Worm (Caenorhabditis elegans) whole organism, early embryonic: Measurements from ENCODE around the gene kin-36.

ENCODE experiments used
- B0310.2 ChIP-seq: sonication (generic microtip); optimal IDR thresholded peaks from 2 replicates; lab custom pipeline; 2016; ENCODE audit warnings: mild to moderate bottlenecking, missing genetic modification characterization, missing compliant biosample characterization
- F13C5.2 ChIP-seq: sonication (generic microtip); optimal IDR thresholded peaks from 2 replicates; lab custom pipeline; 2017; ENCODE audit warnings: mild to moderate bottlenecking, missing genetic modification characterization, inconsistent platforms, missing compliant biosample characterization
- aly-1 ChIP-seq: sonication (generic microtip); optimal IDR thresholded peaks from 2 replicates; lab custom pipeline; 2016; ENCODE audit warnings: missing genetic modification characterization, missing compliant biosample characterization
- ama-1 ChIP-seq: fragments of 150-350 bp; optimal IDR thresholded peaks from 2 replicates; lab custom pipeline; 2014
- ceh-13 ChIP-seq: fragments of 200-800 bp; sonication (Bioruptor generic); optimal IDR thresholded peaks from 2 replicates; lab custom pipeline; 2018; ENCODE audit warnings: mild to moderate bottlenecking, missing genetic modification characterization, missing compliant biosample characterization
- ceh-36 ChIP-seq: sonication (generic microtip); optimal IDR thresholded peaks from 2 replicates; lab custom pipeline; 2016; ENCODE audit warnings: missing genetic modification characterization, inconsistent platforms, missing compliant biosample characterization
- ets-7 ChIP-seq: sonication (generic microtip); optimal IDR thresholded peaks from 2 replicates; lab custom pipeline; 2016; ENCODE audit warnings: missing genotype, missing genetic modification characterization, missing compliant biosample characterization
- flt-1 ChIP-seq: fragments of 200-800 bp; sonication (Bioruptor generic); IDR thresholded peaks from 2 replicates; pipeline ENCODE4 v1.3.6; 2022; ENCODE audit warnings: missing genetic modification characterization, missing compliant biosample characterization
- hmbx-1 ChIP-seq: sonication (generic microtip); optimal IDR thresholded peaks from 2 replicates; lab custom pipeline; 2016; ENCODE audit warnings: mild to moderate bottlenecking, missing genetic modification characterization, missing compliant biosample characterization
- hmg-4 ChIP-seq: fragments of 200-800 bp; sonication (Bioruptor generic); optimal IDR thresholded peaks from 2 replicates; lab custom pipeline; 2018; ENCODE audit warnings: mild to moderate bottlenecking, missing genetic modification characterization, missing compliant biosample characterization
- hnd-1 ChIP-seq: sonication (generic microtip); optimal IDR thresholded peaks from 2 replicates; lab custom pipeline; 2016; ENCODE audit warnings: missing genetic modification characterization, missing compliant biosample characterization
- pes-1 ChIP-seq: fragments of 200-800 bp; sonication (Bioruptor generic); IDR thresholded peaks from 2 replicates; pipeline ENCODE4 v1.3.6; 2022; ENCODE audit warnings: missing genetic modification reagents, missing genetic modification characterization, missing compliant biosample characterization
- scrt-1 ChIP-seq: fragments of 200-800 bp; sonication (Bioruptor generic); IDR thresholded peaks from 2 replicates; pipeline ENCODE4 v1.3.6; 2022; ENCODE audit warnings: missing genetic modification characterization, missing compliant biosample characterization
- sea-1 ChIP-seq: fragments of 200-800 bp; sonication (Bioruptor generic); conservative IDR thresholded peaks from 2 replicates; pipeline ENCODE4 v1.3.6; 2022; ENCODE audit warnings: missing genetic modification characterization, missing compliant biosample characterization
- tbx-11 ChIP-seq: fragments of 200-800 bp; sonication (Bioruptor generic); IDR thresholded peaks from 2 replicates; pipeline ENCODE4 v1.3.6; 2022; ENCODE audit warnings: missing genetic modification characterization, missing compliant biosample characterization
- tbx-37 ChIP-seq: fragments of 200-800 bp; sonication (Bioruptor generic); conservative IDR thresholded peaks from 2 replicates; pipeline ENCODE4 v1.3.6; 2022; ENCODE audit warnings: missing genetic modification reagents, missing genetic modification characterization, missing compliant biosample characterization
- tra-4 ChIP-seq: sonication (generic microtip); optimal IDR thresholded peaks from 2 replicates; lab custom pipeline; 2017; ENCODE audit warnings: missing genetic modification characterization, missing compliant biosample characterization

The kin-36 gene

ce11 chrIV:4678718-4679117 is at the start of gene kin-36:
TSS of gene kin-36 (plus strand) at chrIV:4679018.
- TF ChIP-seq ets-7 (tag; lab: Kevin White, UChicago) = no peak
- TF ChIP-seq flt-1 (GFP tag; lab: Robert Waterston, UW) = no peak
- TF ChIP-seq ceh-36 = no peak
- TF ChIP-seq B0310.2 (tag; lab: Kevin White, UChicago) = no peak
- no peak for TF ChIP-seq aly-1 (tag; lab: Kevin White, UChicago)
- TF ChIP-seq tbx-37 (GFP tag; lab: Robert Waterston, UW) = no peak
- no peak for TF ChIP-seq hmg-4 (GFP tag; lab: Kevin White, UChicago)
- no peak for TF ChIP-seq scrt-1 (GFP tag; lab: Robert Waterston, UW)
- TF ChIP-seq ama-1 = no peak
- TF ChIP-seq pes-1 (GFP tag; lab: Robert Waterston, UW) = no peak
- TF ChIP-seq tbx-11 (GFP tag; lab: Robert Waterston, UW) = no peak
- no peak for TF ChIP-seq hnd-1 (tag; lab: Kevin White, UChicago)
- no peak for TF ChIP-seq tra-4 (tag; lab: Kevin White, UChicago)
- TF ChIP-seq ceh-13 (GFP tag; lab: Kevin White, UChicago) = no peak
- no peak for TF ChIP-seq sea-1 (GFP tag; lab: Robert Waterston, UW)
- TF ChIP-seq hmbx-1 (tag; lab: Kevin White, UChicago) = no peak
- TF ChIP-seq F13C5.2 = no peak

ce11 chrIV:4633393-4633792 is 45.4 kb upstream of the kin-36 start, which contains the start of gene R105.1:
TSS of gene R105.1 (plus strand) at chrIV:4633693.
- no peak for TF ChIP-seq scrt-1 (GFP tag; lab: Robert Waterston, UW)
- no peak for TF ChIP-seq B0310.2 (tag; lab: Kevin White, UChicago)
- no peak for TF ChIP-seq flt-1 (GFP tag; lab: Robert Waterston, UW)
- TF ChIP-seq sea-1 (GFP tag; lab: Robert Waterston, UW) = no peak
- no peak for TF ChIP-seq tra-4 (tag; lab: Kevin White, UChicago)
- no peak for TF ChIP-seq F13C5.2
- TF ChIP-seq ceh-13 (GFP tag; lab: Kevin White, UChicago) = no peak
- no peak for TF ChIP-seq aly-1 (tag; lab: Kevin White, UChicago)
- no peak for TF ChIP-seq ceh-36
- TF ChIP-seq tbx-37 (GFP tag; lab: Robert Waterston, UW) = no peak
- TF ChIP-seq ets-7 (tag; lab: Kevin White, UChicago) = no peak
- TF ChIP-seq pes-1 (GFP tag; lab: Robert Waterston, UW) = no peak
- TF ChIP-seq hmg-4 (GFP tag; lab: Kevin White, UChicago) = no peak
- no peak for TF ChIP-seq hnd-1 (tag; lab: Kevin White, UChicago)

- TF ChIP-seq ets-7 (tag; lab: Kevin White, UChicago) (no peak), tbx-11 (GFP tag; lab: Robert Waterston, UW) (no peak), ceh-36 (no peak), tbx-37 (GFP tag; lab: Robert Waterston, UW) (no peak), tra-4 (tag; lab: Kevin White, UChicago) (no peak)
Measured at ce11 chrIV:4636001-4636400, 42.8 kb upstream of the kin-36 start, which contains the start of gene R105.5. TSS of gene R105.5 (plus strand) at chrIV:4636301.

ce11 chrIV:4637840-4638239 is 41.0 kb upstream of the kin-36 start, which contains the start of gene F19C7.8:
TSS of gene F19C7.8 (minus strand) at chrIV:4638095.
- no peak for TF ChIP-seq B0310.2 (tag; lab: Kevin White, UChicago)
- TF ChIP-seq tbx-37 (GFP tag; lab: Robert Waterston, UW) = no peak
- TF ChIP-seq hnd-1 (tag; lab: Kevin White, UChicago) = no peak
- TF ChIP-seq ceh-13 (GFP tag; lab: Kevin White, UChicago) = no peak
- no peak for TF ChIP-seq aly-1 (tag; lab: Kevin White, UChicago)
- TF ChIP-seq scrt-1 (GFP tag; lab: Robert Waterston, UW) = no peak
- TF ChIP-seq ceh-36 = no peak
- TF ChIP-seq ama-1 = no peak
- TF ChIP-seq F13C5.2 = no peak
- no peak for TF ChIP-seq hmg-4 (GFP tag; lab: Kevin White, UChicago)
- TF ChIP-seq tra-4 (tag; lab: Kevin White, UChicago) = no peak
- no peak for TF ChIP-seq tbx-11 (GFP tag; lab: Robert Waterston, UW)
- TF ChIP-seq hmbx-1 (tag; lab: Kevin White, UChicago) = no peak
- TF ChIP-seq sea-1 (GFP tag; lab: Robert Waterston, UW) = no peak
- no peak for TF ChIP-seq flt-1 (GFP tag; lab: Robert Waterston, UW)
- TF ChIP-seq pes-1 (GFP tag; lab: Robert Waterston, UW) = no peak

DNA sequence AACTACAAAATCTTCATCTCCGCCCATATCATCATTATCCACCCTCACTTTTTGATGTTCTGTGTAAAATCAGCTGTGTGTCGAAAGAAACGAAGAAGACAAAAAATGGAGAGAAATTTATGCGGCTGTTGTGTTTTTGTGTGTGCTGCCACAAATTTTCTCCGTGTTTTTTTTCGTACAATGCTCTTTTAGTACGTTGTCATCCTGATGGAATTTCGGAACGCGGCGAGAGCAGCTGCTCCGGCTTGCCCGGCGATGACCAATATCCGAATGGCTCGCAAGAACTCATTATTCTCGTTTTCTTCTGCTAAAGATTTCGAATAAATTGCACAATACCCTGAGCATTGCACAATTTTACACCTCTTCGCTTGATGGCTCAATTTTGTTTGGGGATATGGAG is 39.5 kb upstream of the kin-36 start:
- TF ChIP-seq F13C5.2 = no peak
- TF ChIP-seq hmbx-1 (tag; lab: Kevin White, UChicago) = no peak

DNA sequence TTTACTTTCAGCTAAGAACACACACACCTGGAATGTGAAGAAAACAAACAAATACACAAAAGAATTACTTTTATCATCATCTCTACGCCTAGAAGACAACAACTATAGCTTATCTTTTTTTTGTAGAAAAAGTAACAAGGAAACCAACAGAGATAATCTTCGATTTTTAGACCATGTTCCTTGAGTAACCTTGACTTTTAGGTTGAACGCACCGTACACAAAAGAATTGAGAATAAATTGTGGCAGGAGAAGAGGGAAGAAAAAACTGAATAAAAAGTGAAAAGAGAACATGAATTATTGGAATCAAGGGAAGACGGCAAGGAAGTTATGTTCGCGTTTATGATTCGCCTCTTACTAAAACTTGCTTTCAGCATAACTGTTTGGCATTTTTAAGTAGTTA is 37.9 kb upstream of the kin-36 start:
- no peak for TF ChIP-seq tbx-11 (GFP tag; lab: Robert Waterston, UW)
- no peak for TF ChIP-seq pes-1 (GFP tag; lab: Robert Waterston, UW)
- no peak for TF ChIP-seq sea-1 (GFP tag; lab: Robert Waterston, UW)

DNA sequence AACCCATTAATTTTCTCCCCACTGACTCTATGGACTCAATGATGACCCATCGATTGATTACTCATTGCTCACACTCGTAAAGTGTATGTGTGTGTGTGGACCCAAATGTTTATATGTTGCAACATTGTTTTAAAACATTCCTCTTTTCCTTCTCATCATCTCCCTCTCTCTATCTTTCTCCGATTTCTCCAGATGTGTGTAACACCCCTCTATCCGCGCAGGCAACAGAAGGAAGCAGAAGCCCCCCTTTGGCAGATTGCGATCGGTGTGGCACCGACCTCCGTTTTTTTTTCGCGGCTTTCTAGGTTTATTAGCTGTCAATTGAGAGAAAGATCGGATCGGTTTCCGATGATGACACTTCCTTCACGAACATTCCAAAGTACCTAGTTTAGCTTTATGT is 35.2 kb upstream of the kin-36 start:
- TF ChIP-seq flt-1 (GFP tag; lab: Robert Waterston, UW) = 0 out of 2 replicates have a peak, but pooled peaks have one; percentile 21
- no peak for TF ChIP-seq tbx-37 (GFP tag; lab: Robert Waterston, UW)
- no peak for TF ChIP-seq ceh-36
- TF ChIP-seq hnd-1 (tag; lab: Kevin White, UChicago) = no peak
- TF ChIP-seq hmbx-1 (tag; lab: Kevin White, UChicago) = no peak
- no peak for TF ChIP-seq tra-4 (tag; lab: Kevin White, UChicago)

ce11 chrIV:4645243-4645642 is 33.6 kb upstream of the kin-36 start:
- no peak for TF ChIP-seq pes-1 (GFP tag; lab: Robert Waterston, UW)
- no peak for TF ChIP-seq ceh-36
- TF ChIP-seq tbx-37 (GFP tag; lab: Robert Waterston, UW) = no peak
